Worm (Caenorhabditis elegans): Measurements from ENCODE around the gene T04B8.5.
A peak's percentile ranks its signal among the peaks of the same experiment; 100 is the strongest.

DNA sequence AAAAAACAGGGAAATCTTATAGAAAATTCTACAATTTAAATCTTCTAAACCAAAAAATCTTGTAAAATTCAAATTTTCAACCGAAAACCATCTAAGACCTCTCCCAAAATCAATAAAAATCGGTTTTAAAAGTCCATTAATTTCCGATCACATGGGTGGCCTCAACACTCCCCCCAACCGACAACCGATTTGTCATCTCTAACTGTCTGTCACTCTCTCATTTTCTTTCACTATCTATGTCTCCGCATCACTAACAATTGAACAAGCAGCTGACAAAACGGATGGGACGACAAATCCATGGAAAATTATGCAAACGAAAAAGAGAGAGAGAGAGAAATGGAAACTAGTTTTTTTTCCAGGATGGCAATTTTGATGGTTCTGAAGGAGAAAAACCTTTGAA lies 21.4 kb downstream of the T04B8.5 start:
- TF ChIP-seq ztf-11 (tag; optimal IDR thresholded peaks at IDR 0.05) (no peak), nfya-1 (tag; optimal IDR thresholded peaks at IDR 0.05; ENCODE audit: insufficient read depth) (peak; percentile 65), ceh-28 (tag; optimal IDR thresholded peaks at IDR 0.05) (peak; percentile 19), ztf-4 (tag; optimal IDR thresholded peaks at IDR 0.05) (no peak)
